Worm (Caenorhabditis elegans): ENCODE measurements around the gene R12B2.3.
A peak's percentile ranks its signal among the peaks of the same experiment; 100 is the strongest.

The R12B2.3 gene

DNA sequence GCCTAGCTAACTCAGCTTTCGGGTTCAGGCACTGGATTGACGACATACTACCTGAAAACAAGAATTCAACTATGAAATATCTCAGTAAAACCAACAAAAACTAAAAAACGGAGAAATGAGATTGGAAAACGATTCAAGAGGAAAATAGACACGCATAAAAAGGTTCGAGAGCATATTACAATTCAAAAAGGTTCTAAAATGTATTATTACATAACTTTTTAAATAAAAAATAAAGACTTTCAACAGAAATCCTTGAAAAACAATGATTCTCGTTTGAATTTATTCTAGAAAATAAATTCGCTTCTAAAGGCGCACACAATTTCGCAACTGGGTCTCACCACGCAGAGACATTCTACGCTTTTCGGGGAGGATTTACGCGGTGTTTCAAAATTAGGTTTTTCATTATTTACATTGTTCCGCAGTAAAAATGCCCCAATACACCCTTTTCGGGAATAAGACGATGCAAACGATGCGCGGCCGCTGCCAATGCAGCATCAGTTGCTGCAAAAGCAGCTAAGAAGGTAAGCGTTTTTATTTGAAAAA is 50.3 kb downstream of the R12B2.3 start, which contains the start of the genes cct-6 and alh-9 (continued):
- TF ChIP-seq nhr-85 (tag) (peak; percentile 82), Y116A8C.19 (tag; optimal IDR thresholded peaks at IDR 0.05; ENCODE audit: borderline replicate concordance) (no peak), ama-1 (optimal IDR thresholded peaks at IDR 0.05) (peak; percentile 49), pax-3 (tag; optimal IDR thresholded peaks at IDR 0.05) (no peak), ztf-11 (tag; optimal IDR thresholded peaks at IDR 0.05) (peak in 1 of 2 experiments; percentile 8), fkh-10 (GFP tag; optimal IDR thresholded peaks at IDR 0.05) (peak; percentile 28), fos-1 (tag; optimal IDR thresholded peaks at IDR 0.05) (peak; percentile 62), isw-1 (GFP tag; IDR thresholded peaks at IDR 0.05) (peak; percentile 81), nhr-20 (tag; optimal IDR thresholded peaks at IDR 0.05) (peak; percentile 84), lir-3 (tag; optimal IDR thresholded peaks at IDR 0.05; ENCODE audit: poor library complexity) (peak; percentile 42), tlp-1 (tag; optimal IDR thresholded peaks at IDR 0.05) (no peak), elt-3 (tag; optimal IDR thresholded peaks at IDR 0.05) (peak in 3 of 6 experiments; percentile 24 to 92 (median 60)), rnt-1 (tag; optimal IDR thresholded peaks at IDR 0.05) (peak; percentile 81), sox-4 (tag; optimal IDR thresholded peaks at IDR 0.05) (no peak), skn-1 (tag; optimal IDR thresholded peaks at IDR 0.05) (peak; percentile 84), xbp-1 (tag; optimal IDR thresholded peaks at IDR 0.05) (peak; percentile 81), aly-2 (tag; optimal IDR thresholded peaks at IDR 0.05) (peak; percentile 15), ceh-63 (GFP tag; optimal IDR thresholded peaks at IDR 0.05) (no peak), zip-4 (GFP tag; optimal IDR thresholded peaks at IDR 0.05) (peak; percentile 33), C04F5.9 (tag; optimal IDR thresholded peaks at IDR 0.05) (peak; percentile 26), lsy-2 (tag; optimal IDR thresholded peaks at IDR 0.05) (peak; percentile 86 to 95), nhr-84 (tag; optimal IDR thresholded peaks at IDR 0.05) (no peak), vab-15 (tag; optimal IDR thresholded peaks at IDR 0.05) (no peak), unc-130 (tag; optimal IDR thresholded peaks at IDR 0.05) (peak; percentile 88), aha-1 (tag; optimal IDR thresholded peaks at IDR 0.05) (no peak), unc-86 (tag; optimal IDR thresholded peaks at IDR 0.05) (peak; percentile 69), fkh-4 (tag; optimal IDR thresholded peaks at IDR 0.05; ENCODE audit: borderline replicate concordance) (no peak), ceh-8 (GFP tag; optimal IDR thresholded peaks at IDR 0.05) (no peak), unc-62 (GFP tag; optimal IDR thresholded peaks at IDR 0.05) (no peak), blmp-1 (tag; optimal IDR thresholded peaks at IDR 0.05) (peak; percentile 87), mdl-1 (tag; optimal IDR thresholded peaks at IDR 0.05) (peak in 1 of 2 experiments; percentile 83), dsc-1 (tag; optimal IDR thresholded peaks at IDR 0.05) (peak; percentile 59), lin-13 (GFP tag; optimal IDR thresholded peaks at IDR 0.05) (peak; percentile 83), ets-5 (GFP tag; IDR thresholded peaks at IDR 0.05) (no peak), ceh-88 (GFP tag; IDR thresholded peaks at IDR 0.05) (no peak), nhr-77 (tag; optimal IDR thresholded peaks at IDR 0.05) (peak; percentile 76), elt-2 (tag; optimal IDR thresholded peaks at IDR 0.05) (peak; percentile 38)
